Worm (Caenorhabditis elegans) whole organism, midembryonic: ENCODE measurements around the gene F54D8.6.

ENCODE experiments used
- T22C8.4 ChIP-seq: fragments of 200-800 bp; sonication (Bioruptor generic); IDR thresholded peaks from 2 replicates; pipeline ENCODE4 v1.3.6; 2022; ENCODE audit warnings: missing genetic modification characterization, missing compliant biosample characterization
- cog-1 ChIP-seq: sonication (generic microtip); optimal IDR thresholded peaks from 2 replicates; lab custom pipeline; 2016; ENCODE audit warnings: missing genetic modification characterization, missing compliant biosample characterization
- flt-1 ChIP-seq: fragments of 200-800 bp; sonication (Bioruptor generic); IDR thresholded peaks from 2 replicates; pipeline ENCODE4 v1.3.6; 2022; ENCODE audit warnings: missing genetic modification characterization, missing compliant biosample characterization
- klf-2 ChIP-seq: fragments of 200-800 bp; sonication (Bioruptor generic); conservative IDR thresholded peaks from 2 replicates; pipeline ENCODE4 v1.3.6; 2022; ENCODE audit warnings: missing genetic modification reagents, missing genetic modification characterization, missing compliant biosample characterization
- med-1 ChIP-seq: sonication (generic microtip); optimal IDR thresholded peaks from 2 replicates; lab custom pipeline; 2017; ENCODE audit warnings: missing genetic modification characterization, mild to moderate bottlenecking, missing compliant biosample characterization, antibody characterized with exemption, missing genetic modification reagents; ENCODE audit not compliant: insufficient read depth
- ref-1 ChIP-seq: fragments of 200-800 bp; sonication (Bioruptor generic); conservative IDR thresholded peaks from 2 replicates; pipeline ENCODE4 v1.3.6; 2022; ENCODE audit warnings: missing genetic modification reagents, missing genetic modification characterization, missing compliant biosample characterization
- tab-1 ChIP-seq: fragments of 200-800 bp; sonication (Bioruptor generic); IDR thresholded peaks from 2 replicates; pipeline ENCODE4 v1.3.6; 2022; ENCODE audit warnings: missing genetic modification characterization, missing compliant biosample characterization
- ztf-23 ChIP-seq: fragments of 200-800 bp; sonication (Bioruptor generic); IDR thresholded peaks from 2 replicates; pipeline ENCODE4 v1.3.6; 2022; ENCODE audit warnings: missing genetic modification reagents, missing genetic modification characterization, missing compliant biosample characterization
- ztf-29 ChIP-seq: fragments of 200-800 bp; sonication (Bioruptor generic); IDR thresholded peaks from 2 replicates; pipeline ENCODE4 v1.3.6; 2022; ENCODE audit warnings: missing genetic modification reagents, missing genetic modification characterization, missing compliant biosample characterization

The F54D8.6 gene

ce11 chrIII:5150980-5151379, 48.2 kb downstream of the F54D8.6 start:
- TF ChIP-seq tab-1, result no peak
- no peak for TF ChIP-seq flt-1
- TF ChIP-seq med-1 (GFP tag; lab: Kevin White, UChicago), result no peak
- TF ChIP-seq klf-2 (GFP tag; lab: Robert Waterston, UW), result no peak
- TF ChIP-seq ztf-29 (GFP tag; lab: Robert Waterston, UW), result no peak
- TF ChIP-seq T22C8.4 (GFP tag; lab: Robert Waterston, UW), result no peak
- TF ChIP-seq ref-1 (GFP tag; lab: Robert Waterston, UW), result no peak
- no peak for TF ChIP-seq cog-1
- TF ChIP-seq ztf-23, result no peak

ce11 chrIII:5153137-5153536, 50.4 kb downstream of the F54D8.6 start, which contains the start of the genes rbm-42 and grwd-1:
TSS of gene rbm-42 (minus strand) at chrIII:5153229.
TSS of gene grwd-1 (plus strand) at chrIII:5153464.
- no peak for TF ChIP-seq ref-1 (GFP tag; lab: Robert Waterston, UW)
- peak; percentile 2 for TF ChIP-seq cog-1
- peak; percentile 36; the same call in 1 of the 2 replicates for TF ChIP-seq ztf-23

- TF ChIP-seq ref-1 (GFP tag; lab: Robert Waterston, UW) (no peak), flt-1 (no peak), cog-1 (no peak), ztf-29 (GFP tag; lab: Robert Waterston, UW) (no peak), ztf-23 (no peak), med-1 (GFP tag; lab: Kevin White, UChicago) (no peak), T22C8.4 (GFP tag; lab: Robert Waterston, UW) (no peak), tab-1 (no peak), klf-2 (GFP tag; lab: Robert Waterston, UW) (no peak)
Observed at ce11 chrIII:5155393-5155792, 52.6 kb downstream of the F54D8.6 start.
